Fruit fly (Drosophila melanogaster): ENCODE data around the gene Cpr72Ea.

Cpr72Ea gene

dm6 chr3L:16380770-16381169, 18.4 kb downstream of the Cpr72Ea start (continued):
- no peak for TF ChIP-seq Sox102F (GFP tag; optimal IDR thresholded peaks at IDR 0.05)
- TF ChIP-seq H15 (GFP tag; IDR thresholded peaks at IDR 0.05) = no peak
- TF ChIP-seq Kr (GFP tag; optimal IDR thresholded peaks at IDR 0.05) = no peak
- TF ChIP-seq CG8765 (GFP tag; IDR thresholded peaks at IDR 0.05) = no peak
- no peak for TF ChIP-seq chinmo (GFP tag; IDR thresholded peaks at IDR 0.05; ENCODE audit: partially characterized antibody)
- peak; percentile 78 for TF ChIP-seq CG9817 (tag; optimal IDR thresholded peaks at IDR 0.05)
- peak; percentile 83 for TF ChIP-seq gro (GFP tag; optimal IDR thresholded peaks at IDR 0.05)
- TF ChIP-seq TFAM (GFP tag; optimal IDR thresholded peaks at IDR 0.05) = no peak
- no peak for TF ChIP-seq BEAF-32 (GFP tag; optimal IDR thresholded peaks at IDR 0.05)
- TF ChIP-seq CG8290 (GFP tag; optimal IDR thresholded peaks at IDR 0.05) = no peak
- TF ChIP-seq CG8290 (tag; optimal IDR thresholded peaks at IDR 0.05) = peak in 1 of 2 experiments; percentile 73
- peak; percentile 65; the same call in 1 of the 2 replicates for TF ChIP-seq Atf6 (GFP tag; IDR thresholded peaks at IDR 0.05)
- TF ChIP-seq dm (GFP tag; optimal IDR thresholded peaks at IDR 0.05) = peak; percentile 57
- no peak for TF ChIP-seq sd (tag; optimal IDR thresholded peaks at IDR 0.05)
- peak in 1 of 2 experiments; percentile 41 for TF ChIP-seq Hr78 (GFP tag; optimal IDR thresholded peaks at IDR 0.05)
- peak; percentile 64; the same call in 2 of the 3 replicates for TF ChIP-seq CG17361 (GFP tag; IDR thresholded peaks at IDR 0.05)
- TF ChIP-seq CG7786 (GFP tag; optimal IDR thresholded peaks at IDR 0.05) = peak; percentile 75
- no peak for TF ChIP-seq CG11456 (GFP tag; IDR thresholded peaks at IDR 0.05)
- TF ChIP-seq MBD-R2 (GFP tag; IDR thresholded peaks at IDR 0.05) = peak; percentile 25; the same call in 1 of the 2 replicates
- TF ChIP-seq ttk (GFP tag; IDR thresholded peaks at IDR 0.05) = 0 out of 2 replicates have a peak, but pooled peaks have one; percentile 44
- 0 out of 2 replicates have a peak, but pooled peaks have one; percentile 7 for TF ChIP-seq stc (GFP tag; IDR thresholded peaks at IDR 0.05)
- TF ChIP-seq bbx (GFP tag; IDR thresholded peaks at IDR 0.05; ENCODE audit: partially characterized antibody) = no peak
- no peak for TF ChIP-seq Dref (GFP tag; IDR thresholded peaks at IDR 0.05)
- TF ChIP-seq CG17186 (GFP tag; optimal IDR thresholded peaks at IDR 0.05) = peak; percentile 6
- TF ChIP-seq CG13123 (GFP tag; optimal IDR thresholded peaks at IDR 0.05) = no peak
- no peak for TF ChIP-seq Dll (GFP tag; IDR thresholded peaks at IDR 0.05; ENCODE audit: partially characterized antibody)
- no peak for TF ChIP-seq knrl (GFP tag; IDR thresholded peaks at IDR 0.05; ENCODE audit: partially characterized antibody)
- no peak for TF ChIP-seq gt (GFP tag; IDR thresholded peaks at IDR 0.05)
- TF ChIP-seq HLH3B (GFP tag; IDR thresholded peaks at IDR 0.05) = peak; percentile 60
- no peak for TF ChIP-seq jigr1 (GFP tag; IDR thresholded peaks at IDR 0.05)
- no peak for TF ChIP-seq B-H1 (GFP tag; IDR thresholded peaks at IDR 0.05)
- TF ChIP-seq CG13296 (GFP tag; optimal IDR thresholded peaks at IDR 0.05) = peak; percentile 76
- no peak for TF ChIP-seq dati (GFP tag; IDR thresholded peaks at IDR 0.05)
- peak; percentile 63 for TF ChIP-seq tin (GFP tag; optimal IDR thresholded peaks at IDR 0.05)
- TF ChIP-seq CG15696 (tag; optimal IDR thresholded peaks at IDR 0.05) = peak; percentile 75
- no peak for TF ChIP-seq CG17612 (GFP tag; IDR thresholded peaks at IDR 0.05)
- TF ChIP-seq pfk (GFP tag; optimal IDR thresholded peaks at IDR 0.05) = no peak
- no peak for TF ChIP-seq CG18011 (GFP tag; optimal IDR thresholded peaks at IDR 0.05)
- peak; percentile 29; the same call in 1 of the 2 replicates for TF ChIP-seq Poxn (GFP tag; IDR thresholded peaks at IDR 0.05)
- TF ChIP-seq p53 (GFP tag; optimal IDR thresholded peaks at IDR 0.05) = peak; percentile 52
- no peak for TF ChIP-seq CG12236 (GFP tag; optimal IDR thresholded peaks at IDR 0.05)
- TF ChIP-seq hb (GFP tag; IDR thresholded peaks at IDR 0.05; ENCODE audit: partially characterized antibody) = no peak
- peak; percentile 44 for TF ChIP-seq CG15514 (GFP tag; optimal IDR thresholded peaks at IDR 0.05)
- peak; percentile 77 for TF ChIP-seq CG17359 (tag; optimal IDR thresholded peaks at IDR 0.05)
- no peak for TF ChIP-seq tll (GFP tag; optimal IDR thresholded peaks at IDR 0.05)
- no peak for TF ChIP-seq ac (GFP tag; optimal IDR thresholded peaks at IDR 0.05)
- peak; percentile 61 for TF ChIP-seq CG33557 (GFP tag; optimal IDR thresholded peaks at IDR 0.05)
- peak; percentile 73 for TF ChIP-seq Nf-YC (tag; optimal IDR thresholded peaks at IDR 0.05)
- 0 out of 2 replicates have a peak, but pooled peaks have one; percentile 38 for TF ChIP-seq rib (GFP tag; IDR thresholded peaks at IDR 0.05)
- TF ChIP-seq Usf (GFP tag; optimal IDR thresholded peaks at IDR 0.05) = peak; percentile 0
